Fruit fly (Drosophila melanogaster): ENCODE results near the gene Brd8.

DNA sequence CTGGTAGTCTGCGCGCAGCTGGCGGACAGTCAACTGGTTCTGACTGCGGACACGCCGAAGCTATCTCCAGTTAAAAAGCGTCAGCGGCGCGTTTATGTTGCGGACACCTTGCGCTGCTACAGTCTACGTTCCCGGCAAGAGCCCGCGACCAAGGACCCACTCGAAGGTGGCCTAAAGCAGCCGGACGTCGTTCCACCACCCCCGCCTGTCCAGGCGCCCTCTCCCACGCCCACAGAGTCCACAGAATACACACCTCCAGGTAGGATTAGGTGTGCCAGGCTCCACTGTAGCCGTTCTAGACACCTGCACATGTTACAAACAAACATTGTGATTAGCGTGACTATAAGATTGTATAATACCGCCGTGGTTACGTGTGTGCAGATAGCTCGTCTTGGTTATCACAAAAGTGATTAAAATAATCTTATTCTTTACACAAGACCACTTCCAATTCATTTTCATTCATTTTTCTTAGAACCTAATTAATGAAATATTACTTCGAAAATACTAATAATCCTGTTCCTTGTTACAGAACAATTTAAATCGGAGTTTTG lies 7.3 kb downstream of the Brd8 start:
- TF ChIP-seq CG8478 (optimal IDR thresholded peaks at IDR 0.05) (no peak), CTCF (optimal IDR thresholded peaks at IDR 0.05) (no peak)
